Worm (Caenorhabditis elegans): ENCODE data around the gene txdc-12.2.

txdc-12.2 gene

ce11 chrX:2084019-2084418, 9.8 kb downstream of the txdc-12.2 start, which contains the start of gene F49H12.3:
F49H12.3 (plus strand) TSS chrX:2084375.
- TF ChIP-seq lsy-2 (tag; optimal IDR thresholded peaks at IDR 0.05): peak; percentile 48
- no peak for TF ChIP-seq lin-32 (GFP tag; optimal IDR thresholded peaks at IDR 0.05)

ce11 chrX:2084988-2085387, 10.7 kb downstream of the txdc-12.2 start, which contains the start of gene F49H12.2:
F49H12.2 (plus strand) TSS chrX:2085288.
- TF ChIP-seq sem-2 (GFP tag; optimal IDR thresholded peaks at IDR 0.05) (no peak), lin-13 (tag; optimal IDR thresholded peaks at IDR 0.05) (no peak), ceh-39 (tag; optimal IDR thresholded peaks at IDR 0.05) (no peak), unc-39 (tag; optimal IDR thresholded peaks at IDR 0.05) (no peak), ceh-43 (GFP tag; optimal IDR thresholded peaks at IDR 0.05) (no peak), lin-32 (GFP tag; optimal IDR thresholded peaks at IDR 0.05) (no peak), ces-1 (GFP tag; optimal IDR thresholded peaks at IDR 0.05) (no peak), mab-5 (tag; optimal IDR thresholded peaks at IDR 0.05) (no peak), tbx-8 (GFP tag; optimal IDR thresholded peaks at IDR 0.05) (no peak), M03D4.4 (tag; optimal IDR thresholded peaks at IDR 0.05) (no peak), mls-2 (tag; optimal IDR thresholded peaks at IDR 0.05) (no peak), nhr-76 (tag; optimal IDR thresholded peaks at IDR 0.05) (no peak), elt-1 (tag; optimal IDR thresholded peaks at IDR 0.05; ENCODE audit: borderline replicate concordance, insufficient read depth) (no peak), cnd-1 (tag; optimal IDR thresholded peaks at IDR 0.05) (no peak), hlh-1 (tag; optimal IDR thresholded peaks at IDR 0.05) (no peak), lsy-2 (tag; optimal IDR thresholded peaks at IDR 0.05) (no peak)

ce11 chrX:2085494-2085893, 11.2 kb downstream of the txdc-12.2 start:
- TF ChIP-seq lsy-2 (tag; optimal IDR thresholded peaks at IDR 0.05) (peak; percentile 3), nhr-28 (tag; optimal IDR thresholded peaks at IDR 0.05) (no peak), nhr-2 (tag; optimal IDR thresholded peaks at IDR 0.05) (no peak), sem-2 (GFP tag; optimal IDR thresholded peaks at IDR 0.05) (no peak)

ce11 chrX:2087716-2088115, 13.5 kb downstream of the txdc-12.2 start:
- TF ChIP-seq mab-5 (tag; optimal IDR thresholded peaks at IDR 0.05) (no peak), cnd-1 (tag; optimal IDR thresholded peaks at IDR 0.05) (no peak), ces-1 (GFP tag; optimal IDR thresholded peaks at IDR 0.05) (peak; percentile 29), mep-1 (tag; optimal IDR thresholded peaks at IDR 0.05) (no peak)

- TF ChIP-seq mep-1 (tag; optimal IDR thresholded peaks at IDR 0.05) (peak; percentile 61), tbx-8 (GFP tag; optimal IDR thresholded peaks at IDR 0.05) (no peak), ztf-11 (tag; optimal IDR thresholded peaks at IDR 0.05) (no peak), ceh-43 (GFP tag; optimal IDR thresholded peaks at IDR 0.05) (no peak), lin-32 (GFP tag; optimal IDR thresholded peaks at IDR 0.05) (no peak), nhr-237 (tag; optimal IDR thresholded peaks at IDR 0.05) (peak; percentile 10), mab-5 (tag; optimal IDR thresholded peaks at IDR 0.05) (no peak), unc-120 (tag; optimal IDR thresholded peaks at IDR 0.05; ENCODE audit: poor library complexity, severe bottlenecking) (no peak), elt-3 (tag; optimal IDR thresholded peaks at IDR 0.05) (no peak), ces-1 (GFP tag; optimal IDR thresholded peaks at IDR 0.05) (no peak), nhr-76 (tag; optimal IDR thresholded peaks at IDR 0.05) (no peak), zip-8 (tag; optimal IDR thresholded peaks at IDR 0.05) (no peak), nhr-12 (tag; optimal IDR thresholded peaks at IDR 0.05) (no peak), pha-4 (tag; optimal IDR thresholded peaks at IDR 0.05) (peak; percentile 47), lin-13 (tag; optimal IDR thresholded peaks at IDR 0.05) (peak; percentile 5), flh-1 (GFP tag; optimal IDR thresholded peaks at IDR 0.05) (no peak), sem-2 (GFP tag; optimal IDR thresholded peaks at IDR 0.05) (no peak), hlh-1 (tag; optimal IDR thresholded peaks at IDR 0.05) (peak; percentile 20), nhr-2 (tag; optimal IDR thresholded peaks at IDR 0.05) (no peak), ceh-39 (tag; optimal IDR thresholded peaks at IDR 0.05) (no peak), unc-39 (tag; optimal IDR thresholded peaks at IDR 0.05) (no peak), nhr-28 (tag; optimal IDR thresholded peaks at IDR 0.05) (no peak), blmp-1 (tag; optimal IDR thresholded peaks at IDR 0.05) (no peak), bed-3 (GFP tag; optimal IDR thresholded peaks at IDR 0.05) (no peak), M03D4.4 (tag; optimal IDR thresholded peaks at IDR 0.05) (no peak), lsy-2 (tag; optimal IDR thresholded peaks at IDR 0.05) (peak; percentile 98), cnd-1 (tag; optimal IDR thresholded peaks at IDR 0.05) (no peak), ceh-83 (GFP tag; optimal IDR thresholded peaks at IDR 0.05) (no peak), drap-1 (GFP tag; optimal IDR thresholded peaks at IDR 0.05) (no peak), elt-1 (tag; optimal IDR thresholded peaks at IDR 0.05; ENCODE audit: borderline replicate concordance, insufficient read depth) (no peak), unc-62 (GFP tag; optimal IDR thresholded peaks at IDR 0.05) (no peak), ham-2 (GFP tag; optimal IDR thresholded peaks at IDR 0.05) (no peak), snpc-4 (tag; optimal IDR thresholded peaks at IDR 0.05) (no peak), sptf-1 (tag; optimal IDR thresholded peaks at IDR 0.05) (peak; percentile 33), mls-2 (tag; optimal IDR thresholded peaks at IDR 0.05) (no peak)
These were observed 15.2 kb downstream of the txdc-12.2 start, which contains the start of gene lsy-2 for ce11 chrX:2089434-2089833. lsy-2 (plus strand) TSS chrX:2089704.

Data from whole organism, mixed stage, embryonic.